Fruit fly (Drosophila melanogaster): ENCODE results near the gene CG8478.
A peak's percentile ranks its signal among the peaks of the same experiment; 100 is the strongest.

The CG8478 gene

dm6 chr3R:9762955-9763931, at the start of gene CG8478, which contains the start of gene Snap24 (continued):
- no peak for TF ChIP-seq CG11085 (GFP tag; IDR thresholded peaks at IDR 0.05)
- TF ChIP-seq CG14710 (tag; optimal IDR thresholded peaks at IDR 0.05) = peak; percentile 78
- no peak for TF ChIP-seq corto (GFP tag; optimal IDR thresholded peaks at IDR 0.05)
- no peak for TF ChIP-seq prd (optimal IDR thresholded peaks at IDR 0.05)
- no peak for TF ChIP-seq prd (GFP tag; IDR thresholded peaks at IDR 0.05)
- TF ChIP-seq Vsx1 (GFP tag; optimal IDR thresholded peaks at IDR 0.05) = no peak
- peak; percentile 74 for TF ChIP-seq unc-4 (GFP tag; IDR thresholded peaks at IDR 0.05; ENCODE audit: partially characterized antibody)
- TF ChIP-seq Hmx (GFP tag; optimal IDR thresholded peaks at IDR 0.05) = no peak
- no peak for TF ChIP-seq Kr (GFP tag; optimal IDR thresholded peaks at IDR 0.05)
- TF ChIP-seq CG13894 (tag; optimal IDR thresholded peaks at IDR 0.05) = no peak
- TF ChIP-seq tgo (GFP tag; IDR thresholded peaks at IDR 0.05) = no peak
- no peak for TF ChIP-seq CG14014 (GFP tag; IDR thresholded peaks at IDR 0.05)
- TF ChIP-seq danr (GFP tag; IDR thresholded peaks at IDR 0.05) = no peak
- no peak for TF ChIP-seq CG7372 (GFP tag; IDR thresholded peaks at IDR 0.05)
- TF ChIP-seq E2f2 (GFP tag; IDR thresholded peaks at IDR 0.05) = peak; percentile 85
- no peak for TF ChIP-seq Mad (GFP tag; optimal IDR thresholded peaks at IDR 0.05)
- no peak for TF ChIP-seq CG6689 (GFP tag; IDR thresholded peaks at IDR 0.05)
- TF ChIP-seq CG32767 (GFP tag; IDR thresholded peaks at IDR 0.05) = no peak
- no peak for TF ChIP-seq tx (GFP tag; optimal IDR thresholded peaks at IDR 0.05)
- TF ChIP-seq Fer3 (tag; optimal IDR thresholded peaks at IDR 0.05) = no peak
- TF ChIP-seq CG3838 (GFP tag; optimal IDR thresholded peaks at IDR 0.05) = no peak
- TF ChIP-seq CG1792 (GFP tag; optimal IDR thresholded peaks at IDR 0.05) = no peak
- TF ChIP-seq CG16779 (GFP tag; IDR thresholded peaks at IDR 0.05) = no peak
- no peak for TF ChIP-seq Mrtf (GFP tag; IDR thresholded peaks at IDR 0.05)
- peak; percentile 79 for TF ChIP-seq CG6791 (GFP tag; IDR thresholded peaks at IDR 0.05; ENCODE audit: partially characterized antibody)
- no peak for TF ChIP-seq CG18619 (GFP tag; optimal IDR thresholded peaks at IDR 0.05)
- TF ChIP-seq shn (GFP tag; optimal IDR thresholded peaks at IDR 0.05) = no peak
- no peak for TF ChIP-seq ind (GFP tag; optimal IDR thresholded peaks at IDR 0.05)
- no peak for TF ChIP-seq exex (tag; optimal IDR thresholded peaks at IDR 0.05)
- no peak for TF ChIP-seq Trl (optimal IDR thresholded peaks at IDR 0.05)
- TF ChIP-seq Trl (GFP tag; optimal IDR thresholded peaks at IDR 0.05) = no peak
- peak; percentile 66; the same call in 2 of the 3 replicates for TF ChIP-seq zen2 (GFP tag; IDR thresholded peaks at IDR 0.05; ENCODE audit: partially characterized antibody)
- TF ChIP-seq Eip74EF (GFP tag; optimal IDR thresholded peaks at IDR 0.05) = no peak
- peak; percentile 30 for TF ChIP-seq CG30403 (GFP tag; optimal IDR thresholded peaks at IDR 0.05)
- TF ChIP-seq Ets65A (GFP tag) = no peak
- no peak for TF ChIP-seq lbe (GFP tag; optimal IDR thresholded peaks at IDR 0.05)
- no peak for TF ChIP-seq ac (GFP tag; optimal IDR thresholded peaks at IDR 0.05)
- no peak for TF ChIP-seq ems (GFP tag; optimal IDR thresholded peaks at IDR 0.05)
- TF ChIP-seq tup (GFP tag; optimal IDR thresholded peaks at IDR 0.05) = no peak
- no peak for TF ChIP-seq CG31441 (GFP tag; IDR thresholded peaks at IDR 0.05)
- no peak for TF ChIP-seq CG1233 (GFP tag; optimal IDR thresholded peaks at IDR 0.05)
- no peak for TF ChIP-seq CG11560 (tag; IDR thresholded peaks at IDR 0.05)
- peak; percentile 23 for TF ChIP-seq CG15514 (GFP tag; optimal IDR thresholded peaks at IDR 0.05)
- TF ChIP-seq Tbp (GFP tag; optimal IDR thresholded peaks at IDR 0.05) = no peak
- peak; percentile 10 for TF ChIP-seq CG9727 (GFP tag; optimal IDR thresholded peaks at IDR 0.05)
- TF ChIP-seq CG9609 (GFP tag; optimal IDR thresholded peaks at IDR 0.05) = no peak
- TF ChIP-seq fd102C (GFP tag; optimal IDR thresholded peaks at IDR 0.05) = no peak
- TF ChIP-seq CG16863 (GFP tag; optimal IDR thresholded peaks at IDR 0.05) = no peak
- TF ChIP-seq CG10543 (GFP tag; optimal IDR thresholded peaks at IDR 0.05) = no peak
- no peak for TF ChIP-seq ranshi (GFP tag; IDR thresholded peaks at IDR 0.05)

All from whole organism, embryonic.